Fruit fly (Drosophila melanogaster): Measurements from ENCODE around the gene RpL3.

dm6 chr3R:11208766-11209331 lies 12.8 kb upstream of the RpL3 start:
- TF ChIP-seq Tbp (GFP tag; optimal IDR thresholded peaks at IDR 0.05) (no peak), crc (GFP tag; optimal IDR thresholded peaks at IDR 0.05) (no peak), CG11093 (GFP tag; IDR thresholded peaks at IDR 0.05) (no peak), lab (GFP tag; optimal IDR thresholded peaks at IDR 0.05) (no peak), Adf1 (GFP tag; IDR thresholded peaks at IDR 0.05) (no peak), CG34376 (GFP tag; optimal IDR thresholded peaks at IDR 0.05) (no peak)
